Fruit fly (Drosophila melanogaster): ENCODE measurements around the gene Brms1.

- no peak for TF ChIP-seq CTCF (optimal IDR thresholded peaks at IDR 0.05)
- no peak for TF ChIP-seq CG8478 (optimal IDR thresholded peaks at IDR 0.05)
Measured at dm6 chrX:12958920-12959319, 49.5 kb upstream of the Brms1 start, which contains the start of gene CG32642.

All from S2 (cell line).